Worm (Caenorhabditis elegans): ENCODE measurements around the gene C10G8.8.

Gene C10G8.8

ce11 chrV:5329677-5330266, 1.6 kb upstream of the C10G8.8 start (continued):
- 0 out of 2 replicates have a peak, but pooled peaks have one; percentile 25 for TF ChIP-seq hmg-1.2 (GFP tag; IDR thresholded peaks at IDR 0.05)
- TF ChIP-seq B0019.2 (GFP tag; conservative IDR thresholded peaks at IDR 0.05) = no peak
- TF ChIP-seq tbx-9 (tag; optimal IDR thresholded peaks at IDR 0.05; ENCODE audit: borderline replicate concordance) = no peak
- no peak for TF ChIP-seq C06A6.2 (GFP tag; conservative IDR thresholded peaks at IDR 0.05)
- TF ChIP-seq F22D6.2 (tag; optimal IDR thresholded peaks at IDR 0.05) = no peak
- TF ChIP-seq nfya-2 (GFP tag; IDR thresholded peaks at IDR 0.05) = no peak
- no peak for TF ChIP-seq nfya-1 (tag; optimal IDR thresholded peaks at IDR 0.05; ENCODE audit: borderline replicate concordance, insufficient read depth)
- peak; percentile 80 for TF ChIP-seq dox-1 (GFP tag; IDR thresholded peaks at IDR 0.05)
- TF ChIP-seq sdz-38 (tag; optimal IDR thresholded peaks at IDR 0.05) = no peak
- peak; percentile 21 for TF ChIP-seq B0035.1 (tag; optimal IDR thresholded peaks at IDR 0.05)
- peak; percentile 53 for TF ChIP-seq K12H6.12 (tag; optimal IDR thresholded peaks at IDR 0.05)
- TF ChIP-seq egl-18 (GFP tag; IDR thresholded peaks at IDR 0.05) = no peak
- no peak for TF ChIP-seq Y79H2A.3 (GFP tag; conservative IDR thresholded peaks at IDR 0.05)
- TF ChIP-seq gei-17 (GFP tag; optimal IDR thresholded peaks at IDR 0.05) = no peak
- peak; percentile 54 for TF ChIP-seq repo-1 (tag; optimal IDR thresholded peaks at IDR 0.05)
- no peak for TF ChIP-seq C17E4.6 (GFP tag; IDR thresholded peaks at IDR 0.05)
- no peak for TF ChIP-seq rcor-1 (GFP tag; IDR thresholded peaks at IDR 0.05)
- no peak for TF ChIP-seq rec-8 (tag; optimal IDR thresholded peaks at IDR 0.05)
- TF ChIP-seq ceh-58 (GFP tag; IDR thresholded peaks at IDR 0.05) = no peak
- TF ChIP-seq madf-8 (GFP tag; conservative IDR thresholded peaks at IDR 0.05) = no peak
- no peak for TF ChIP-seq Y53G8AR.9 (GFP tag; conservative IDR thresholded peaks at IDR 0.05)
- TF ChIP-seq Y67H2A.10 (GFP tag; conservative IDR thresholded peaks at IDR 0.05) = no peak
- TF ChIP-seq athp-1 (tag; optimal IDR thresholded peaks at IDR 0.05) = no peak
- TF ChIP-seq ceh-40 (GFP tag; IDR thresholded peaks at IDR 0.05) = no peak
- TF ChIP-seq F57A8.1 (GFP tag; optimal IDR thresholded peaks at IDR 0.05) = no peak
- no peak for TF ChIP-seq lin-40 (tag; optimal IDR thresholded peaks at IDR 0.05)
- TF ChIP-seq ZK185.1 (tag; optimal IDR thresholded peaks at IDR 0.05; ENCODE audit: poor library complexity, severe bottlenecking) = peak; percentile 44
- TF ChIP-seq him-1 (tag; optimal IDR thresholded peaks at IDR 0.05) = peak; percentile 29
- TF ChIP-seq ztf-3 (GFP tag; optimal IDR thresholded peaks at IDR 0.05) = no peak
- TF ChIP-seq fkh-3 (tag; optimal IDR thresholded peaks at IDR 0.05) = no peak
- TF ChIP-seq F39B2.1 (GFP tag; IDR thresholded peaks at IDR 0.05) = no peak
- TF ChIP-seq mes-4 (tag; optimal IDR thresholded peaks at IDR 0.05) = no peak
- TF ChIP-seq zfh-2 (GFP tag; conservative IDR thresholded peaks at IDR 0.05) = no peak
- no peak for TF ChIP-seq aptf-3 (GFP tag; IDR thresholded peaks at IDR 0.05)
- TF ChIP-seq let-607 (tag; optimal IDR thresholded peaks at IDR 0.05) = peak; percentile 84 to 89
- peak; percentile 36 for TF ChIP-seq ztf-18 (tag; optimal IDR thresholded peaks at IDR 0.05)
- 0 out of 2 replicates have a peak, but pooled peaks have one; percentile 5 for TF ChIP-seq egrh-3 (GFP tag; IDR thresholded peaks at IDR 0.05)
- TF ChIP-seq F49E8.2 (tag; optimal IDR thresholded peaks at IDR 0.05; ENCODE audit: insufficient read depth) = no peak
- no peak for TF ChIP-seq chd-7 (tag; optimal IDR thresholded peaks at IDR 0.05)
- no peak for TF ChIP-seq F52B5.7 (tag; optimal IDR thresholded peaks at IDR 0.05)
- TF ChIP-seq madf-10 (tag; optimal IDR thresholded peaks at IDR 0.05) = peak; percentile 29
- TF ChIP-seq ceh-100 (GFP tag; IDR thresholded peaks at IDR 0.05) = no peak
- peak; percentile 15 for TF ChIP-seq somi-1 (GFP tag; optimal IDR thresholded peaks at IDR 0.05)
- TF ChIP-seq mcd-1 (GFP tag; IDR thresholded peaks at IDR 0.05) = no peak
- TF ChIP-seq ccch-3 (GFP tag; optimal IDR thresholded peaks at IDR 0.05) = no peak
- no peak for TF ChIP-seq unc-130 (GFP tag; optimal IDR thresholded peaks at IDR 0.05)
- TF ChIP-seq F23B12.7 (tag; optimal IDR thresholded peaks at IDR 0.05; ENCODE audit: insufficient read depth) = no peak
- no peak; the same call in 1 of the 2 replicates for TF ChIP-seq D2030.7 (GFP tag; IDR thresholded peaks at IDR 0.05)

All from whole organism, young adult.